Fruit fly (Drosophila melanogaster) whole organism, adult: ENCODE data around the gene CG32269.

Source experiments
- CG11617 ChIP-seq: fragments of 200-800 bp; sonication (Bioruptor generic); optimal IDR thresholded peaks from 2 replicates; lab custom pipeline; 2017; ENCODE audit warnings: mild to moderate bottlenecking, missing biosample characterization, missing genetic modification reagents, missing genetic modification characterization
- CG12768 ChIP-seq: fragments of 200-800 bp; sonication (Bioruptor generic); optimal IDR thresholded peaks from 2 replicates; lab custom pipeline; 2017; ENCODE audit warnings: missing biosample characterization, missing genetic modification characterization, mild to moderate bottlenecking, moderate library complexity, missing genetic modification reagents
- CG14711 ChIP-seq: fragments of 200-800 bp; sonication (Bioruptor generic); optimal IDR thresholded peaks from 2 replicates; lab custom pipeline; 2018; ENCODE audit warnings: missing biosample characterization, mild to moderate bottlenecking, missing genetic modification characterization, moderate library complexity
- CG1620 ChIP-seq: fragments of 200-800 bp; sonication (Bioruptor generic); optimal IDR thresholded peaks from 2 replicates; lab custom pipeline; 2016; ENCODE audit warnings: missing biosample characterization, missing genetic modification characterization
- CG33017 ChIP-seq: fragments of 200-800 bp; sonication (Bioruptor generic); optimal IDR thresholded peaks from 2 replicates; lab custom pipeline; 2018; ENCODE audit warnings: missing biosample characterization, mild to moderate bottlenecking, missing genetic modification characterization, moderate library complexity
- CG5204 ChIP-seq: fragments of 200-800 bp; sonication (Bioruptor generic); optimal IDR thresholded peaks from 2 replicates; lab custom pipeline; 2016; ENCODE audit warnings: missing biosample characterization, missing genetic modification characterization
- CG7045 ChIP-seq: fragments of 200-800 bp; sonication (Bioruptor generic); optimal IDR thresholded peaks from 2 replicates; lab custom pipeline; 2017; ENCODE audit warnings: missing biosample characterization, mild to moderate bottlenecking, missing genetic modification characterization
- CG7101 ChIP-seq: fragments of 200-800 bp; sonication (Bioruptor generic); optimal IDR thresholded peaks from 2 replicates; lab custom pipeline; 2018; ENCODE audit warnings: missing biosample characterization, mild to moderate bottlenecking, missing genetic modification characterization, moderate library complexity
- Clk ChIP-seq: fragments of 200-800 bp; sonication (Bioruptor generic); optimal IDR thresholded peaks from 2 replicates; lab custom pipeline; 2017; ENCODE audit warnings: missing biosample characterization, missing genetic modification characterization
- Crg-1 ChIP-seq: fragments of 200-800 bp; sonication (Bioruptor generic); optimal IDR thresholded peaks from 2 replicates; lab custom pipeline; 2016; ENCODE audit warnings: missing biosample characterization, missing genetic modification characterization
- Hr96 ChIP-seq: fragments of 200-800 bp; sonication (Bioruptor generic); optimal IDR thresholded peaks from 2 replicates; lab custom pipeline; 2016; ENCODE audit warnings: missing biosample characterization, missing genetic modification characterization
- Mnt ChIP-seq: fragments of 200-800 bp; sonication (Bioruptor generic); optimal IDR thresholded peaks from 2 replicates; lab custom pipeline; 2016; ENCODE audit warnings: missing biosample characterization, mild to moderate bottlenecking, missing genetic modification characterization
- bab1 ChIP-seq: fragments of 200-800 bp; sonication (Bioruptor generic); optimal IDR thresholded peaks from 3 replicates; lab custom pipeline; 2019; ENCODE audit warnings: missing biosample characterization, mild to moderate bottlenecking, missing genetic modification characterization, moderate library complexity
- cic ChIP-seq: fragments of 200-800 bp; sonication (Bioruptor generic); optimal IDR thresholded peaks from 2 replicates; lab custom pipeline; 2017; ENCODE audit warnings: missing biosample characterization, mild to moderate bottlenecking, missing genetic modification characterization, moderate library complexity
- cnc ChIP-seq, 2 experiments: fragments of >200 bp; optimal IDR thresholded peaks; 2 replicates each; lab custom pipeline; 2017
- kay ChIP-seq: fragments of 200-800 bp; sonication (Bioruptor generic); peaks from one replicate; lab custom pipeline; 2016; ENCODE audit warnings: missing biosample characterization, missing genetic modification characterization, borderline replicate concordance
- ovo ChIP-seq: fragments of 200-800 bp; sonication (Bioruptor generic); optimal IDR thresholded peaks from 2 replicates; lab custom pipeline; 2016; ENCODE audit warnings: missing biosample characterization, missing genetic modification characterization
- pad ChIP-seq: fragments of 200-800 bp; sonication (Bioruptor generic); optimal IDR thresholded peaks from 3 replicates; lab custom pipeline; 2017; ENCODE audit warnings: missing biosample characterization, missing genetic modification characterization, mild to moderate bottlenecking, moderate library complexity, missing genetic modification reagents
- tj ChIP-seq: fragments of 200-800 bp; sonication (Bioruptor generic); optimal IDR thresholded peaks from 3 replicates; lab custom pipeline; 2017; ENCODE audit warnings: missing biosample characterization, mild to moderate bottlenecking, missing genetic modification characterization, moderate library complexity
- toe ChIP-seq: fragments of 200-800 bp; sonication (Bioruptor generic); optimal IDR thresholded peaks from 2 replicates; lab custom pipeline; 2016; ENCODE audit warnings: missing biosample characterization, missing genetic modification characterization

CG32269 gene

dm6 chr3L:3240597-3241367, 32.0 kb upstream of the CG32269 start:
- no peak for TF ChIP-seq CG11617
- TF ChIP-seq pad, result no peak
- TF ChIP-seq bab1 (GFP tag; lab: Kevin White, UChicago), result no peak
- peak; percentile 9 for TF ChIP-seq kay (GFP tag; lab: Kevin White, UChicago)
- TF ChIP-seq CG5204 (GFP tag; lab: Kevin White, UChicago), result no peak
- no peak for TF ChIP-seq Mnt (GFP tag; lab: Kevin White, UChicago)
- TF ChIP-seq tj (GFP tag; lab: Kevin White, UChicago), result peak; percentile 48
- no peak for TF ChIP-seq CG1620 (GFP tag; lab: Kevin White, UChicago)
- TF ChIP-seq CG7045 (GFP tag; lab: Kevin White, UChicago), result no peak
- no peak for TF ChIP-seq CG33017 (tag; lab: Kevin White, UChicago)
- TF ChIP-seq cnc (optimal IDR thresholded peaks at IDR 0.05; lab: Kevin White, UChicago), result no peak
- TF ChIP-seq toe (GFP tag; lab: Kevin White, UChicago), result no peak
- TF ChIP-seq CG12768 (GFP tag; lab: Kevin White, UChicago), result no peak
- no peak for TF ChIP-seq CG7101

dm6 chr3L:3239785-3240596, 31.2 kb upstream of the CG32269 start:
- TF ChIP-seq cnc (optimal IDR thresholded peaks at IDR 0.05; lab: Kevin White, UChicago) (no peak), CG14711 (tag; lab: Kevin White, UChicago) (no peak), CG7101 (peak; percentile 50), Crg-1 (GFP tag; lab: Kevin White, UChicago) (no peak), CG33017 (tag; lab: Kevin White, UChicago) (peak; percentile 40), CG11617 (peak; percentile 28), Clk (GFP tag; lab: Kevin White, UChicago) (no peak), tj (GFP tag; lab: Kevin White, UChicago) (peak; percentile 80), Hr96 (GFP tag; lab: Kevin White, UChicago) (no peak), CG1620 (GFP tag; lab: Kevin White, UChicago) (no peak), pad (no peak), CG7045 (GFP tag; lab: Kevin White, UChicago) (no peak)

- no peak for TF ChIP-seq cnc (optimal IDR thresholded peaks at IDR 0.05; lab: Kevin White, UChicago)
- peak; percentile 12 for TF ChIP-seq cic (GFP tag; lab: Kevin White, UChicago)
- no peak for TF ChIP-seq CG5204 (GFP tag; lab: Kevin White, UChicago)
- TF ChIP-seq tj (GFP tag; lab: Kevin White, UChicago), result no peak
- no peak for TF ChIP-seq toe (GFP tag; lab: Kevin White, UChicago)
- TF ChIP-seq Clk (GFP tag; lab: Kevin White, UChicago), result peak; percentile 4
- TF ChIP-seq Mnt (GFP tag; lab: Kevin White, UChicago), result peak; percentile 81
- no peak for TF ChIP-seq CG33017 (tag; lab: Kevin White, UChicago)
- peak; percentile 78 for TF ChIP-seq bab1 (GFP tag; lab: Kevin White, UChicago)
- TF ChIP-seq CG1620 (GFP tag; lab: Kevin White, UChicago), result peak; percentile 79
- TF ChIP-seq CG14711 (tag; lab: Kevin White, UChicago), result peak; percentile 21
- no peak for TF ChIP-seq CG12768 (GFP tag; lab: Kevin White, UChicago)
- peak; percentile 10 for TF ChIP-seq CG7045 (GFP tag; lab: Kevin White, UChicago)
- TF ChIP-seq CG7101, result peak; percentile 23
- TF ChIP-seq kay (GFP tag; lab: Kevin White, UChicago), result no peak
- TF ChIP-seq CG11617, result no peak
- TF ChIP-seq Crg-1 (GFP tag; lab: Kevin White, UChicago), result peak; percentile 81
- peak; percentile 42 for TF ChIP-seq pad
- TF ChIP-seq ovo (GFP tag; lab: Kevin White, UChicago), result peak; percentile 9
- TF ChIP-seq Hr96 (GFP tag; lab: Kevin White, UChicago), result no peak
These were observed 30.4 kb upstream of the CG32269 start, which contains the start of gene CG17746 for dm6 chr3L:3239033-3239752. TSS of gene CG17746 (minus strand) at chr3L:3239578.

dm6 chr3L:3236319-3236718, 27.5 kb upstream of the CG32269 start:
- TF ChIP-seq cic (GFP tag; lab: Kevin White, UChicago), result peak; percentile 59
- no peak for TF ChIP-seq Hr96 (GFP tag; lab: Kevin White, UChicago)

dm6 chr3L:3226458-3226783, 17.6 kb upstream of the CG32269 start:
- TF ChIP-seq Mnt (GFP tag; lab: Kevin White, UChicago), result no peak
- no peak for TF ChIP-seq CG1620 (GFP tag; lab: Kevin White, UChicago)
- TF ChIP-seq kay (GFP tag; lab: Kevin White, UChicago), result no peak
- TF ChIP-seq CG5204 (GFP tag; lab: Kevin White, UChicago), result no peak
- TF ChIP-seq pad, result no peak
- TF ChIP-seq tj (GFP tag; lab: Kevin White, UChicago), result peak; percentile 32
- TF ChIP-seq CG7045 (GFP tag; lab: Kevin White, UChicago), result no peak
- TF ChIP-seq Hr96 (GFP tag; lab: Kevin White, UChicago), result no peak
